Fruit fly (Drosophila melanogaster): Measurements from ENCODE around the gene SNRPG.

Gene SNRPG

dm6 chrX:16678845-16679347, 38.7 kb upstream of the SNRPG start, which contains the start of the genes CG13010 and sing:
Gene CG13010, minus strand, starts transcription at chrX:16678945.
Gene sing, plus strand, starts transcription at chrX:16679297.
- TF ChIP-seq CG12768 (GFP tag; optimal IDR thresholded peaks at IDR 0.05), result no peak
- TF ChIP-seq cic (GFP tag; optimal IDR thresholded peaks at IDR 0.05), result no peak
- TF ChIP-seq bab1 (GFP tag; optimal IDR thresholded peaks at IDR 0.05), result no peak
- no peak for TF ChIP-seq pad (GFP tag; optimal IDR thresholded peaks at IDR 0.05)
- TF ChIP-seq Hr96 (GFP tag; optimal IDR thresholded peaks at IDR 0.05), result no peak
- TF ChIP-seq CG7045 (GFP tag; optimal IDR thresholded peaks at IDR 0.05), result no peak
- TF ChIP-seq tj (GFP tag; optimal IDR thresholded peaks at IDR 0.05), result no peak
- TF ChIP-seq CG11617 (GFP tag; optimal IDR thresholded peaks at IDR 0.05), result no peak
- no peak for TF ChIP-seq CG5204 (GFP tag; optimal IDR thresholded peaks at IDR 0.05)
- TF ChIP-seq Crg-1 (GFP tag; optimal IDR thresholded peaks at IDR 0.05), result no peak
- no peak for TF ChIP-seq Mnt (GFP tag; optimal IDR thresholded peaks at IDR 0.05)
- TF ChIP-seq cnc (optimal IDR thresholded peaks at IDR 0.05), result no peak
- TF ChIP-seq Clk (GFP tag; optimal IDR thresholded peaks at IDR 0.05), result no peak
- TF ChIP-seq CG33017 (tag; optimal IDR thresholded peaks at IDR 0.05), result no peak
- TF ChIP-seq toe (GFP tag; optimal IDR thresholded peaks at IDR 0.05), result no peak

DNA sequence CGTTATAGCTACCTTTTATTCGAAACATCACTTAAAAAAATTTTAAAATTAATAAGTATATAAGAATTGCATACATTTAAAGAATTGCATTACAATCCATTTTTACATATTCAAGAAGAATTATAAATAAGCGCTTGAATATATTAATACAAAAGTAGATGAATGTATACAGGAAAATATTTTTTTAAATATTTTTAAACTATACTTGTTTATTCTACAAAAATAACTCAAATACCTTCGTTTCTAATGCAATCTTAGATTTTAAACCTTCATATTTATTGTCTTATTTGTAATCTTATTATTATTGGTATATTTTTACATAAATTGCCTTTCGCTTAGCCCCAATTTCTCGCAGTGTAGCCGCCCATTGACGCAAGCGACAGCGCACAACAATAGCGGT, 36.9 kb upstream of the SNRPG start:
- TF ChIP-seq CG14711 (tag; optimal IDR thresholded peaks at IDR 0.05) (peak; percentile 7), CG7101 (tag; optimal IDR thresholded peaks at IDR 0.05) (peak; percentile 55), cnc (optimal IDR thresholded peaks at IDR 0.05) (no peak), CG11617 (GFP tag; optimal IDR thresholded peaks at IDR 0.05) (peak; percentile 9)

- no peak for TF ChIP-seq Mnt (GFP tag; optimal IDR thresholded peaks at IDR 0.05)
- TF ChIP-seq CG1620 (GFP tag; optimal IDR thresholded peaks at IDR 0.05), result no peak
- TF ChIP-seq CG12768 (GFP tag; optimal IDR thresholded peaks at IDR 0.05), result no peak
- TF ChIP-seq CG7045 (GFP tag; optimal IDR thresholded peaks at IDR 0.05), result no peak
- no peak for TF ChIP-seq CG11617 (GFP tag; optimal IDR thresholded peaks at IDR 0.05)
- TF ChIP-seq CG7101 (tag; optimal IDR thresholded peaks at IDR 0.05), result no peak
- no peak for TF ChIP-seq ovo (GFP tag; optimal IDR thresholded peaks at IDR 0.05)
These were observed 36.4 kb upstream of the SNRPG start, which contains the start of gene CG13012 for dm6 chrX:16676653-16677052. Gene CG13012, minus strand, starts transcription at chrX:16676753.

DNA sequence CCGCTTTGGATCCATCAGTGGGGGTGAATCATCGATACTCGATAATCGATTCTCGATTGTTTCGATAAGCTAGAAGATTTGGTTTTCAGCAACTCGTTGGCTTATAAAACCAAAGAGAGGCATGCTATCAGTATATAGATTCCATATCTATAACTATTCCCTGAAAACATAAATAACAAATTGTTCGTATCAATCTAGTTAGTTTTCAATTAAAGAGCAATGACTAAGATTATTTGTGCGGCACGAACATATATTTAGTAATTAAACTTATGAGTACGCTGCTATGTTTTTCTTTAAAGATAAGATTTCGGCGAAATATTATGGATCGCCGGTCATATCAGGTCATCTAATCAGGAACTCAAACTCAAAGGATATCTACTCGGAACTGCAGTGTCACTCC, 34.3 kb upstream of the SNRPG start:
- TF ChIP-seq pad (GFP tag; optimal IDR thresholded peaks at IDR 0.05) (no peak), tj (GFP tag; optimal IDR thresholded peaks at IDR 0.05) (no peak), cnc (optimal IDR thresholded peaks at IDR 0.05) (no peak), ovo (GFP tag; optimal IDR thresholded peaks at IDR 0.05) (no peak), Hr96 (GFP tag; optimal IDR thresholded peaks at IDR 0.05) (no peak), bab1 (GFP tag; optimal IDR thresholded peaks at IDR 0.05) (no peak), CG5204 (GFP tag; optimal IDR thresholded peaks at IDR 0.05) (no peak), Clk (GFP tag; optimal IDR thresholded peaks at IDR 0.05) (no peak), Mnt (GFP tag; optimal IDR thresholded peaks at IDR 0.05) (no peak), CG1620 (GFP tag; optimal IDR thresholded peaks at IDR 0.05) (no peak), cic (GFP tag; optimal IDR thresholded peaks at IDR 0.05) (no peak), CG7101 (tag; optimal IDR thresholded peaks at IDR 0.05) (no peak), Crg-1 (GFP tag; optimal IDR thresholded peaks at IDR 0.05) (no peak), CG11617 (GFP tag; optimal IDR thresholded peaks at IDR 0.05) (no peak), CG14711 (tag; optimal IDR thresholded peaks at IDR 0.05) (no peak)

- TF ChIP-seq CG7101 (tag; optimal IDR thresholded peaks at IDR 0.05) (no peak), CG11617 (GFP tag; optimal IDR thresholded peaks at IDR 0.05) (no peak), tj (GFP tag; optimal IDR thresholded peaks at IDR 0.05) (no peak), CG1620 (GFP tag; optimal IDR thresholded peaks at IDR 0.05) (no peak), bab1 (GFP tag; optimal IDR thresholded peaks at IDR 0.05) (no peak), ovo (GFP tag; optimal IDR thresholded peaks at IDR 0.05) (no peak), CG12768 (GFP tag; optimal IDR thresholded peaks at IDR 0.05) (no peak), CG33017 (tag; optimal IDR thresholded peaks at IDR 0.05) (no peak), cnc (optimal IDR thresholded peaks at IDR 0.05) (no peak), Clk (GFP tag; optimal IDR thresholded peaks at IDR 0.05) (no peak), CG7045 (GFP tag; optimal IDR thresholded peaks at IDR 0.05) (no peak), pad (GFP tag; optimal IDR thresholded peaks at IDR 0.05) (no peak), Crg-1 (GFP tag; optimal IDR thresholded peaks at IDR 0.05) (no peak), cic (GFP tag; optimal IDR thresholded peaks at IDR 0.05) (no peak), CG5204 (GFP tag; optimal IDR thresholded peaks at IDR 0.05) (no peak)
These were observed 32.7 kb upstream of the SNRPG start for dm6 chrX:16672904-16673303.

DNA sequence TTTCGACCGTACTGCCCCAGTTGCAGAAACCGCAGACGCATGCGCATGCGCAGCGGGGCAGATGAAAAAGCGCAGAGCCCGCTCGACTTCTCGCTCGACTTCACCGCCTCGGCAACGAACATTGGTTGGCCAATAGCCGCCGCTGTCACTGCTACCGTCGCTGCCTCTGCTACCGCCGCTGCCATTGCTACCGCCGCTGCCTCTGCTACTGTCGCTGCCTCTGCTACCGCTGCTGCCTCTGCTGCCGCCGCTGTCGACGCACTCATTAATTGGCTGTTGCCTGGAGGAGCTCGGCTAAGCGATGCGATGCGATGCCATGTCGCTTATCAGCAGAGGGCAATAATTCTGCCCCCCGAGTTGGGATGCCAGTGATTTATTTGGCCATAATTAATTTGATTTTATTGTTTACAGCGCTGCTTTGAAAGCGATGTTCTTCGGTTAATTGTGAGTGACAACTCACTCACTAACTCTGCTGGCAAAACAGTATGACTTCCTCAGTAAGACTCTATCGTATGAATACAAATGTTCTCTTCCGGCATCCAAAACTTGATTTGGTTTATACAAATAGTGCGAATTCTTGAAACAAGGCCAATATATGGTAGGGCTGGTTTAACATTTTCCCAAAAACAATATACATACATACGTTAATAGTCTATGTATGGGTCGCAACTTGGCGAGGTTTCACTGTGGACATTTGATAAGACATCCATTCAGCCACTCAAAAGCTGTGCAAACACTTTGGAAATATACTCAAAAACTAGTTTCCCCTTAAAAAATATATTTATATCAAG, 30.7 kb upstream of the SNRPG start:
- TF ChIP-seq pad (GFP tag; optimal IDR thresholded peaks at IDR 0.05) (peak; percentile 9), cnc (optimal IDR thresholded peaks at IDR 0.05) (no peak), Clk (GFP tag; optimal IDR thresholded peaks at IDR 0.05) (no peak), tj (GFP tag; optimal IDR thresholded peaks at IDR 0.05) (no peak), CG7045 (GFP tag; optimal IDR thresholded peaks at IDR 0.05) (no peak), Mnt (GFP tag; optimal IDR thresholded peaks at IDR 0.05) (no peak), CG14711 (tag; optimal IDR thresholded peaks at IDR 0.05) (peak; percentile 39), CG11617 (GFP tag; optimal IDR thresholded peaks at IDR 0.05) (no peak), kay (GFP tag; ENCODE audit: borderline replicate concordance) (no peak), CG7101 (tag; optimal IDR thresholded peaks at IDR 0.05) (no peak), cic (GFP tag; optimal IDR thresholded peaks at IDR 0.05) (no peak), CG12768 (GFP tag; optimal IDR thresholded peaks at IDR 0.05) (no peak)

All from whole organism, adult.